Worm (Caenorhabditis elegans): Measurements from ENCODE around the gene dph-7.

ce11 chrIII:13315071-13315470, at the start of gene dph-7:
- no peak for TF ChIP-seq nhr-28 (tag; optimal IDR thresholded peaks at IDR 0.05)
- no peak for TF ChIP-seq ztf-11 (tag; optimal IDR thresholded peaks at IDR 0.05)
- no peak for TF ChIP-seq elt-3 (tag; optimal IDR thresholded peaks at IDR 0.05)
- no peak for TF ChIP-seq tbx-2 (tag; optimal IDR thresholded peaks at IDR 0.05)
- TF ChIP-seq nhr-76 (tag; optimal IDR thresholded peaks at IDR 0.05), result no peak
- no peak for TF ChIP-seq efl-3 (GFP tag; optimal IDR thresholded peaks at IDR 0.05)
- no peak for TF ChIP-seq ets-5 (GFP tag; IDR thresholded peaks at IDR 0.05)
- TF ChIP-seq xbp-1 (tag; optimal IDR thresholded peaks at IDR 0.05), result no peak
- TF ChIP-seq alr-1 (tag; optimal IDR thresholded peaks at IDR 0.05; ENCODE audit: borderline replicate concordance), result no peak
- TF ChIP-seq C16A3.4 (tag; optimal IDR thresholded peaks at IDR 0.05), result no peak
- no peak for TF ChIP-seq egl-27 (tag; optimal IDR thresholded peaks at IDR 0.05)
- TF ChIP-seq ceh-8 (GFP tag; optimal IDR thresholded peaks at IDR 0.05), result no peak

Measured in whole organism, L1 larva.